Fruit fly (Drosophila melanogaster): ENCODE results near the gene CG15927.

The CG15927 gene

dm6 chrX:12465316-12465715 lies 10.8 kb downstream of the CG15927 start:
- TF ChIP-seq h (optimal IDR thresholded peaks at IDR 0.05) (no peak), insv (optimal IDR thresholded peaks at IDR 0.05) (no peak)

DNA sequence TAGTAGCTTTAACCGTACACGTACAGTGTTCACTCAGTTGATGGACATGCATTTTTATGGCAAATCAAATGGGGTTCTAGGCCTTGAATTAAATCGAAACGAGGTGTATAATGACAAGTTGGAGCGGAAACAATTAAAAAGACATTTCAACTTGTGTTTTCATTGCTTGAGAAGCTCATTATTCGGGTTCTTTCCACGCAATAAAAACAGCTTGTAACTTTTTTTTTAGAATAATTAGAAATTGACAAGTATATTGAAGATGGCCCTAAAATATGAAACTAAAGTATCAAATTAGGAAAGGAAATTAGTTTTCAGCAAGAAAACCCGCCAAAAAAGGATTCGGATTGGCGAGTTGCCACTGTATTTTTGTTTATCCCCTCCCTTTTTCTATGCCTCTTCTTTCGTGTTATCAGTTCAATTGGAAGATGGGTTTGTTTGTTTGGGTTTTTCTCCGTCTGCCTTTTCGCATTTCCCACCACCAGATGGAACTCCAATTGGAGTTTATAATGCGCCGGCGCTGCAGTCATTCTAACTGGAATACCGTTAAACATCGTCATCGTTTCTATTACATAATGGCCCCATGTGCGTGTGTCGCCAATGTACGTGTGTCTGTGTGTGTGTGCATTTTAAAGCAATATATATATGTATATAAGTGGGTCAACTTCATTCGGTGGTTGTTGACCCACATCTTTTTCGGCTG lies 12.2 kb downstream of the CG15927 start:
- TF ChIP-seq insv (optimal IDR thresholded peaks at IDR 0.05) (no peak), Myc (optimal IDR thresholded peaks at IDR 0.05) (no peak), psq (optimal IDR thresholded peaks at IDR 0.05) (no peak), h (optimal IDR thresholded peaks at IDR 0.05) (no peak), ttk (optimal IDR thresholded peaks at IDR 0.05) (no peak), Sin3A (optimal IDR thresholded peaks at IDR 0.05) (no peak)

dm6 chrX:12467241-12467597 lies 12.7 kb downstream of the CG15927 start:
- TF ChIP-seq ttk (optimal IDR thresholded peaks at IDR 0.05): no peak
- TF ChIP-seq Myc (optimal IDR thresholded peaks at IDR 0.05): no peak
- TF ChIP-seq psq (optimal IDR thresholded peaks at IDR 0.05): no peak
- TF ChIP-seq h (optimal IDR thresholded peaks at IDR 0.05): no peak
- no peak for TF ChIP-seq insv (optimal IDR thresholded peaks at IDR 0.05)
- no peak for TF ChIP-seq Sin3A (optimal IDR thresholded peaks at IDR 0.05)

DNA sequence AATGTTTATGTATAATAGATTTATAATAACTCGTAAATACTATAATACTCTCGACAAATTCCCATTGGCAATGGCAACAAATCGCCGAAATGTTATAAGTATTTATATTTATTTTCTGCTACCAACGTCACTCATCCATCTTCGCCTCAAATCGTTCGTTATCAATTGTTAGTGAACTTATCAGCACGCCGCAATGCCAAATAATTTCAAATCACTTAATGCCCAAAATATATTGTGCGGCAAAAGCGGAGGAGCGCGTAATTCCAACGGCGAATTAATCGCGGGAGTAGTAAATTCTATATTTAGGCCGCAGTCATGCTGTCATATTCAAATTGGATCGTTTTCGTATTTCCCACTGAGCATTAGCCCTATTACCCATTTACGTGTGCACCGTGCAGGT lies 14.6 kb downstream of the CG15927 start:
- TF ChIP-seq psq (optimal IDR thresholded peaks at IDR 0.05) (no peak), ttk (optimal IDR thresholded peaks at IDR 0.05) (no peak), Sin3A (optimal IDR thresholded peaks at IDR 0.05) (no peak), insv (optimal IDR thresholded peaks at IDR 0.05) (no peak)

DNA sequence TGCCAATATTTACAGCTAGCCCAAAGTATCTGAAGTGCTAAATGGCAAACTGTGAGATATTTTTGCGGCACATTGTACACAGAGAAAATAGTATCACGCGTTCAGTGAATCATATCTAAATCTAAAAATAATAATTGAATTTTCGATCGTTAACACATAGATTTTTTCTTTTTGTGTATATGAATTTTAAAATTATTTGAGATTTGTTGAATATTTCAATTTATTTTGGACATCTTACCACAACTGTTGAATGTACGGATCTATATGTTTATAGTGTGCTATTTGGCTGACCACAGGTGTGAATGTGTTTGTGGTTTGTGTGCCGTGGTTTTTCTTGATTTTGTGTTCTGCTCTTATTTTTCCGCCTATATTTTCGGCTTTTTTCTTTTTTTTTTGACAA lies 15.2 kb downstream of the CG15927 start:
- TF ChIP-seq h (optimal IDR thresholded peaks at IDR 0.05) (no peak), psq (optimal IDR thresholded peaks at IDR 0.05) (no peak), Myc (optimal IDR thresholded peaks at IDR 0.05) (no peak), insv (optimal IDR thresholded peaks at IDR 0.05) (no peak), Sin3A (optimal IDR thresholded peaks at IDR 0.05) (no peak), ttk (optimal IDR thresholded peaks at IDR 0.05) (no peak)

dm6 chrX:12470187-12470931 lies 15.8 kb downstream of the CG15927 start:
- no peak for TF ChIP-seq psq (optimal IDR thresholded peaks at IDR 0.05)
- no peak for TF ChIP-seq ttk (optimal IDR thresholded peaks at IDR 0.05)
- no peak for TF ChIP-seq Sin3A (optimal IDR thresholded peaks at IDR 0.05)
- TF ChIP-seq Myc (optimal IDR thresholded peaks at IDR 0.05): no peak
- no peak for TF ChIP-seq insv (optimal IDR thresholded peaks at IDR 0.05)
- TF ChIP-seq h (optimal IDR thresholded peaks at IDR 0.05): no peak

DNA sequence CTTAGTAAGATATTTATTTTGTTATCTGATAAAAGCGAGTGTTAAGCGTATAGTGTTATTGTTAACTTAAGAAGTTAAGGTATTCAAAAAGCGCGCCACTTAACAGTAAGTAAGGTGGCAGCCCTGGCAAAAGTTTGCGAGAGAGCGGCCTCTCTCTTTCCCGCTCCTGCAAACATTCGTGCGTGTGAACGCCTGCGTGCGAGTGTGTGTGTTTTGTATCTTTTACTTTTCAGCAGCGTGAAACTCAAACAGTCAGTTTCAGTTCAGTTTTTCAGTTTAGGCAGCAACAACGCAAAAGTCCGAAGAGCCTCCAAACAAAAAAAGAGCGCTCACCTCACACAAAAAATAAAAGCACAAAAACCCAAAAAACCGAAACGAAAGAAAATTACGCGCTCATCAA lies 16.9 kb downstream of the CG15927 start:
- no peak for TF ChIP-seq insv (optimal IDR thresholded peaks at IDR 0.05)
- TF ChIP-seq Sin3A (optimal IDR thresholded peaks at IDR 0.05): no peak
- no peak for TF ChIP-seq ttk (optimal IDR thresholded peaks at IDR 0.05)
- TF ChIP-seq h (optimal IDR thresholded peaks at IDR 0.05): no peak
- TF ChIP-seq psq (optimal IDR thresholded peaks at IDR 0.05): no peak
- TF ChIP-seq Myc (optimal IDR thresholded peaks at IDR 0.05): no peak

DNA sequence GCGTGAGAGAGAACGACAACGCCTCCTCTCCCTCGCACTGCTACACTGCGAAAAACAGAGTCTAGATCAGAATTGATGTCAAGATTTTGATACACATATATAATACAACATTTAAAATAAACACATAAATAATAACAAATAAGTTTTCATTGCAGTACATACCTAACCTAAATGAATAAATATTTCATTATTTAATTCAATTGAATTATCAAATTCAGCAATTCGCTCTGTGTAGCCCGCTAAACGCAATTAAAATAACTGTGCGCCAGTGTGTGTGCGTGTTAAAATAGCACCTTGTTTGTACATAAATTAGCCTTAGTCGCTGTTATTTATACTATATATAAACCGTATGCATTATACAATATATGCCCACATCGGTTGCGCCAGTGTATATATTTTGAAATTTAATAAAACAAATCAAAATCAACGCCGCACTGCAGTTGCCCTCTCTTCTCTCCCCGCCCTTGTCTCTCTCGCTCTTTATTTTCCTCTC lies 17.8 kb downstream of the CG15927 start:
- TF ChIP-seq psq (optimal IDR thresholded peaks at IDR 0.05): no peak
- no peak for TF ChIP-seq Myc (optimal IDR thresholded peaks at IDR 0.05)
- no peak for TF ChIP-seq Sin3A (optimal IDR thresholded peaks at IDR 0.05)
- no peak for TF ChIP-seq insv (optimal IDR thresholded peaks at IDR 0.05)
- TF ChIP-seq ttk (optimal IDR thresholded peaks at IDR 0.05): no peak
- no peak for TF ChIP-seq h (optimal IDR thresholded peaks at IDR 0.05)

DNA sequence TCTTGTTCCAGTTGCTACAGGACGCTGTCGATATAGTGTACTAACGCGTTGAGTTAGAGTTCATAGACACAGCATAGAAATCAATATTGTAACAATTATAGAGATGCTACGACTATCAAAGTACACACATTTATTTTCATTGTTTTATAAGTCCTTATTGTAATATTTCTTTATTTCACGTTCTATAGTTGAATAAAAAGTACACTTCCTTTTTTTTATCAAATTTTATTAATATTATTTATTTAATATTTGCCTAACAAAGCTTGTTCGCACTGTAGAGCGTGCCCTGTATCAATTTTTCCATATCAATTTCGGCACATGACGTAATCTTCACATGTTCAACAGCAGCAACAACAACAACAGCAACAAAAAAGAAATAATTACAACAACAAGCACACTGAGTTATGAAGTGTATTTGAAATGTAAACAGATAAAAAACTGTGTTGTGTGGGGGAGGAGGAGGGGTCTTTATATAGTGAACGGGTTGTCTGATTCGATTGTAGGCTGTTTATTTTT lies 19.5 kb downstream of the CG15927 start:
- TF ChIP-seq Sin3A (optimal IDR thresholded peaks at IDR 0.05) (no peak), ttk (optimal IDR thresholded peaks at IDR 0.05) (no peak), h (optimal IDR thresholded peaks at IDR 0.05) (no peak)

dm6 chrX:12480282-12480681 lies 25.8 kb downstream of the CG15927 start:
- no peak for TF ChIP-seq h (optimal IDR thresholded peaks at IDR 0.05)
- no peak for TF ChIP-seq psq (optimal IDR thresholded peaks at IDR 0.05)
- no peak for TF ChIP-seq Myc (optimal IDR thresholded peaks at IDR 0.05)
- no peak for TF ChIP-seq Sin3A (optimal IDR thresholded peaks at IDR 0.05)
- TF ChIP-seq insv (optimal IDR thresholded peaks at IDR 0.05): no peak
- no peak for TF ChIP-seq ttk (optimal IDR thresholded peaks at IDR 0.05)

DNA sequence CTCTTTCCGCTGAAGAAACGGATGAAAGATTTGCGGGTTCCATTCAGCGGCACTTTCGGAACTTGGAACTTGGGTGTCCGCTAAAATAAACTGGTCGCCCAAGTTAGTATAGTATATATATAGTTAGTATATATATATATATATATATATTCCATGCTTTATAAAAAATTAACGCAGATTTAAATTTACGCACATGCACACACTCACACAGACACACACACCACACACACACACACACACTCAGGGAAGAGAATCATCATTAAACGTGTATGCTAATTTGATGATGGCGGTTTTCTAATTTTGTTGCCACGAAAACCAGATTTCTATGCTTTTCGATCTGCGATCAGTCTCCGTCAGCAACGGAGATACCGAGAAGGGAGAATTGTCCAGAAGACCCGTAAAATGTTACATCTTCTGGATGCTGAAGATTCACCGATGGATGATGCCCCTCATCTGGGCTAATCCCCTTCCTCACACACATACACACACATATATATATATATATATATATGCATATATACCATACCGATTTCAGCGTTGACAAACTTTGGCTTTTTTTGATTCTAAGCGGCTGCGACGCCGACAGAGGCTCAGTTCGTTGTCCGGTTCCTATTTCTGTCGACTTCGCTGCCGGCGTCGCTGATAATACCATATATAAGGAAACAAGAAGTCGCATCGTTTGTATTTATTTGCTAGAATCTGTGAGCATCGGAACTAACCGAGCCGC lies 31.9 kb downstream of the CG15927 start, which contains the start of gene Cpr11A:
Cpr11A (plus strand) TSS at position 677 of the 727 bp plus-strand sequence.
- TF ChIP-seq ttk (optimal IDR thresholded peaks at IDR 0.05) (no peak), h (optimal IDR thresholded peaks at IDR 0.05) (no peak), Sin3A (optimal IDR thresholded peaks at IDR 0.05) (no peak), Myc (optimal IDR thresholded peaks at IDR 0.05) (no peak)

DNA sequence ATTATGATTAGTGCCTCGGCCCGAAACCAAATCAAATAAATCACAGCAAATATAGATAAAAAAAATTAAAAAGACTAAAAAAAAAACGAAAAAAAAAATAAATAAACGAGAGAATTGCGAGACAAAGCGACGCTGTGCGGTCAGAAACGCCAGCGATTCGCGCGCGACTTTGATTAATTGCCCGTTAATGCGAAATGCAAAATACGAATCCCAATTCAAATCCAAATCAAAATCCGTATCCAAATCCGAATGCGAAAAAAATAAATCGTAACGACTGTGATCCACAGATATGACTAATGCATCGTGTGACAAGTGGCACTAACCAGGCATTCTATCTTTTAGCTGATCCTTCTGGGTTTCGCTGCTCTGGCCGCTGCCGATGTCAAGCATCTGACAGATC lies 33.0 kb downstream of the CG15927 start:
- TF ChIP-seq ttk (optimal IDR thresholded peaks at IDR 0.05) (no peak), h (optimal IDR thresholded peaks at IDR 0.05) (no peak), Sin3A (optimal IDR thresholded peaks at IDR 0.05) (no peak), insv (optimal IDR thresholded peaks at IDR 0.05) (no peak), Myc (optimal IDR thresholded peaks at IDR 0.05) (no peak), psq (optimal IDR thresholded peaks at IDR 0.05) (no peak)
